Worm (Caenorhabditis elegans): ENCODE results near the gene col-114.

Gene col-114

DNA sequence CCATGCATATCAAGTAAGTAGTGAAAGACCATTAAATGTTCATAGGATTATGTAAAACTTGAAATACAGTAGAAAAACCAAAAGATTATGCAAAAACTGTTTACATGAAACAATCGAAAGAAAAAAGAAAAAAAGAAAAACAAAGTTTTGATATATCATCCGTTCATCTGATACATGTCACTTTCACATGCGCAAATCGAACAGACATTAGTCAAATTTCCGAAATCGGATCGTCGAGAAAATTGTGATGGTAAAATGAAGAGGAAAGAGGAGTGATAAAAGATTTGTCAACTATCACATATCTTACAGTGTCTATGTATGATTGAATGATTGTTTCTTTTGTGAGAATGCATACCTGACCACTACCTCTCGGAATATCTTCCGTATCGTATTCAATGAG lies 37.5 kb downstream of the col-114 start:
- TF ChIP-seq mdl-1 (tag; optimal IDR thresholded peaks at IDR 0.05) (no peak), blmp-1 (tag; optimal IDR thresholded peaks at IDR 0.05) (peak; percentile 90), efl-1 (optimal IDR thresholded peaks at IDR 0.05) (no peak), efl-1 (GFP tag; optimal IDR thresholded peaks at IDR 0.05 in 1 of 2) (peak in 1 of 2 experiments; percentile 43)

- no peak for TF ChIP-seq dsc-1 (tag; optimal IDR thresholded peaks at IDR 0.05)
- TF ChIP-seq ceh-82 (tag; optimal IDR thresholded peaks at IDR 0.05) = no peak
- no peak for TF ChIP-seq unc-98 (GFP tag; IDR thresholded peaks at IDR 0.05)
These were observed 40.5 kb downstream of the col-114 start, which contains the start of gene kcc-1 for ce11 chrIV:7205969-7206368. kcc-1 (plus strand) TSS chrIV:7206269.

ce11 chrIV:7203696-7204095 lies 42.8 kb downstream of the col-114 start, which contains the start of gene R13A1.3:
R13A1.3 (plus strand) TSS chrIV:7203996.
- no peak for TF ChIP-seq jun-1 (tag; optimal IDR thresholded peaks at IDR 0.05)
- no peak for TF ChIP-seq aha-1 (tag; optimal IDR thresholded peaks at IDR 0.05)
- no peak for TF ChIP-seq zag-1 (tag; optimal IDR thresholded peaks at IDR 0.05)
- no peak for TF ChIP-seq mab-9 (GFP tag; IDR thresholded peaks at IDR 0.05)
- TF ChIP-seq ets-5 (GFP tag; IDR thresholded peaks at IDR 0.05) = no peak
- no peak for TF ChIP-seq blmp-1 (tag; optimal IDR thresholded peaks at IDR 0.05)
- TF ChIP-seq lin-15B (tag; optimal IDR thresholded peaks at IDR 0.05) = no peak
- TF ChIP-seq snpc-4 (tag; optimal IDR thresholded peaks at IDR 0.05) = no peak
- no peak for TF ChIP-seq nhr-12 (tag; optimal IDR thresholded peaks at IDR 0.05)
- TF ChIP-seq alr-1 (tag; optimal IDR thresholded peaks at IDR 0.05; ENCODE audit: borderline replicate concordance) = no peak
- no peak for TF ChIP-seq tlp-1 (tag; optimal IDR thresholded peaks at IDR 0.05)
- TF ChIP-seq pax-3 (tag; optimal IDR thresholded peaks at IDR 0.05) = no peak
- TF ChIP-seq tbx-2 (tag; optimal IDR thresholded peaks at IDR 0.05) = no peak
- no peak for TF ChIP-seq fkh-10 (GFP tag; optimal IDR thresholded peaks at IDR 0.05)
- TF ChIP-seq isw-1 (GFP tag; IDR thresholded peaks at IDR 0.05) = no peak
- TF ChIP-seq ceh-90 (tag; optimal IDR thresholded peaks at IDR 0.05) = no peak
- TF ChIP-seq hlh-17 (GFP tag; optimal IDR thresholded peaks at IDR 0.05; ENCODE audit: borderline replicate concordance) = no peak
- TF ChIP-seq skn-1 (tag; optimal IDR thresholded peaks at IDR 0.05) = no peak
- no peak for TF ChIP-seq ceh-63 (GFP tag; optimal IDR thresholded peaks at IDR 0.05)
- no peak for TF ChIP-seq sox-4 (tag; optimal IDR thresholded peaks at IDR 0.05)

ce11 chrIV:7196853-7197252 lies 49.6 kb downstream of the col-114 start, which contains the start of gene unc-8:
unc-8 (plus strand) TSS chrIV:7197153.
- no peak for TF ChIP-seq alr-1 (tag; optimal IDR thresholded peaks at IDR 0.05; ENCODE audit: borderline replicate concordance)

DNA sequence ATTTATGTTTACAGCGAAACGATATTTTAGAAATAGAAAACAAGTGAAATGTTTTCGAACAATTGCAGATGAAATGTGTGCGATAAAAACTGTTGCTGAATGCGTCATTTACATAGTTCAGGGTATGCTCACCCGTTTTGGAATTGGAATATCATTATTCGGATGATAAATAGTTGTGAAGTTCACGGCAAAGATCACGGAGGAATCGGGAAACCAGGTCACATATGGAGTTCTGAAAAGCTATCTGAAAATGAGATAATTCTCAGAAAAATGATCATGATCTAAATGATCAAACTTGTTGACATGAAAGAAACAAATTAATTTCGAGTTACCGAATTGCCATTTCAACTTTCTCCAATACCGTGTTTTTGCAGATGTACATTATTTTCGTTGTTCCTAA lies 50.7 kb downstream of the col-114 start, which contains the start of gene best-16:
best-16 (minus strand) TSS at position 101 of the 400 bp plus-strand sequence.
- no peak for TF ChIP-seq pqm-1 (tag; optimal IDR thresholded peaks at IDR 0.05)
- TF ChIP-seq tlp-1 (tag; optimal IDR thresholded peaks at IDR 0.05) = no peak
- TF ChIP-seq Y116A8C.19 (tag; optimal IDR thresholded peaks at IDR 0.05; ENCODE audit: borderline replicate concordance) = no peak
- TF ChIP-seq lin-13 (GFP tag; optimal IDR thresholded peaks at IDR 0.05) = no peak
- TF ChIP-seq nhr-76 (tag; optimal IDR thresholded peaks at IDR 0.05) = no peak
- TF ChIP-seq alr-1 (tag; optimal IDR thresholded peaks at IDR 0.05; ENCODE audit: borderline replicate concordance) = no peak
- no peak for TF ChIP-seq sox-4 (tag; optimal IDR thresholded peaks at IDR 0.05)

Data from whole organism, L1 larva.